Fruit fly (Drosophila melanogaster) whole organism, prepupa: ENCODE results near the gene CG31104.
A peak's percentile ranks its signal among the peaks of the same experiment; 100 is the strongest.

Source experiments
- Blimp-1 ChIP-seq: fragments of 200-800 bp; sonication (Bioruptor generic); optimal IDR thresholded peaks from 3 replicates; lab custom pipeline; 2017; ENCODE audit warnings: missing biosample characterization, missing genetic modification characterization, mild to moderate bottlenecking, moderate library complexity, missing genetic modification reagents
- CG10631 ChIP-seq: fragments of 200-800 bp; sonication (Bioruptor generic); optimal IDR thresholded peaks from 2 replicates; lab custom pipeline; 2016; ENCODE audit warnings: missing biosample characterization, missing genetic modification characterization
- CG1621 ChIP-seq: fragments of 200-800 bp; sonication (Bioruptor generic); optimal IDR thresholded peaks from 3 replicates; lab custom pipeline; 2018; ENCODE audit warnings: missing biosample characterization, mild to moderate bottlenecking, missing genetic modification characterization
- CG16779 ChIP-seq: fragments of 200-800 bp; sonication (Bioruptor generic); optimal IDR thresholded peaks from 3 replicates; lab custom pipeline; 2017; ENCODE audit warnings: missing biosample characterization, mild to moderate bottlenecking, missing genetic modification characterization
- Ets96B ChIP-seq: fragments of 200-800 bp; optimal IDR thresholded peaks from 2 replicates; lab custom pipeline; 2019; ENCODE audit warnings: missing biosample characterization, mild to moderate bottlenecking, missing genetic modification characterization, moderate library complexity
- OdsH ChIP-seq: fragments of 200-800 bp; sonication (Bioruptor generic); optimal IDR thresholded peaks from 3 replicates; lab custom pipeline; 2016; ENCODE audit warnings: missing biosample characterization, missing genetic modification characterization
- net ChIP-seq: fragments of 200-800 bp; sonication (Bioruptor generic); optimal IDR thresholded peaks from 3 replicates; lab custom pipeline; 2016; ENCODE audit warnings: missing biosample characterization, missing genetic modification characterization

dm6 chr3R:25238771-25239700 is 46.2 kb upstream of the CG31104 start:
- TF ChIP-seq CG1621 (tag; lab: Kevin White, UChicago) = peak; percentile 45
- no peak for TF ChIP-seq net (GFP tag; lab: Kevin White, UChicago)
- peak; percentile 39 for TF ChIP-seq Ets96B (tag; lab: Kevin White, UChicago)
- no peak for TF ChIP-seq CG10631 (GFP tag; lab: Kevin White, UChicago)
- TF ChIP-seq CG16779 (tag; lab: Kevin White, UChicago) = no peak
- TF ChIP-seq OdsH (GFP tag; lab: Kevin White, UChicago) = no peak
- TF ChIP-seq Blimp-1 (GFP tag; lab: Kevin White, UChicago) = no peak
